Fruit fly (Drosophila melanogaster) whole organism, embryonic: Measurements from ENCODE around the gene CG4658.

Experiments
- Bdp1 ChIP-seq: fragments of 200-800 bp; sonication (Bioruptor generic); optimal IDR thresholded peaks from 3 replicates; lab custom pipeline; 2016; ENCODE audit warnings: missing biosample characterization, missing genetic modification characterization
- CG10209 ChIP-seq: fragments of 200-800 bp; sonication (Bioruptor generic); optimal IDR thresholded peaks from 3 replicates; lab custom pipeline; 2017; ENCODE audit warnings: missing biosample characterization, mild to moderate bottlenecking, missing genetic modification characterization, missing genetic modification reagents
- CG10979 ChIP-seq: fragments of 200-800 bp; sonication (Bioruptor generic); optimal IDR thresholded peaks from 2 replicates; lab custom pipeline; 2018; ENCODE audit warnings: missing biosample characterization, mild to moderate bottlenecking, missing genetic modification characterization, moderate library complexity
- CG11560 ChIP-seq: fragments of 200-800 bp; sonication (Bioruptor generic); IDR thresholded peaks from 3 replicates; pipeline ENCODE4 v1.3.6; 2022; ENCODE audit warnings: missing biosample characterization, missing genetic modification characterization
- CG14965 ChIP-seq: fragments of 200-800 bp; sonication (Bioruptor generic); optimal IDR thresholded peaks from 2 replicates; lab custom pipeline; 2016; ENCODE audit warnings: missing biosample characterization, missing genetic modification characterization, borderline replicate concordance
- CG15479 ChIP-seq: fragments of 200-800 bp; sonication (Bioruptor generic); optimal IDR thresholded peaks from 3 replicates; lab custom pipeline; 2019; ENCODE audit warnings: missing biosample characterization, mild to moderate bottlenecking, missing genetic modification characterization, moderate library complexity
- CG15696 ChIP-seq: fragments of 200-800 bp; sonication (Bioruptor generic); optimal IDR thresholded peaks from 2 replicates; lab custom pipeline; 2019; ENCODE audit warnings: missing biosample characterization, mild to moderate bottlenecking, missing genetic modification characterization, moderate library complexity
- CG16815 ChIP-seq: fragments of 200-800 bp; sonication (Bioruptor generic); optimal IDR thresholded peaks from 3 replicates; lab custom pipeline; 2017; ENCODE audit warnings: missing biosample characterization, mild to moderate bottlenecking, missing genetic modification characterization
- CG17186 ChIP-seq: fragments of 200-800 bp; sonication (Bioruptor generic); optimal IDR thresholded peaks from 3 replicates; lab custom pipeline; 2017; ENCODE audit warnings: missing biosample characterization, missing genetic modification reagents, missing genetic modification characterization
- CG18011 ChIP-seq: fragments of 200-800 bp; sonication (Bioruptor generic); optimal IDR thresholded peaks from 2 replicates; lab custom pipeline; 2017; ENCODE audit warnings: missing biosample characterization, missing genetic modification characterization, mild to moderate bottlenecking, moderate library complexity, missing genotype
- CG1832 ChIP-seq: fragments of 200-800 bp; sonication (Bioruptor generic); optimal IDR thresholded peaks from 2 replicates; lab custom pipeline; 2017; ENCODE audit warnings: missing biosample characterization, mild to moderate bottlenecking, missing genetic modification characterization, inconsistent platforms
- CG3838 ChIP-seq: fragments of 200-800 bp; sonication (Bioruptor generic); optimal IDR thresholded peaks from 3 replicates; lab custom pipeline; 2016; ENCODE audit warnings: missing biosample characterization, missing genetic modification characterization
- CG3847 ChIP-seq: fragments of 200-800 bp; sonication (Bioruptor generic); IDR thresholded peaks from 2 replicates; pipeline ENCODE4 v1.3.6; 2022; ENCODE audit warnings: missing biosample characterization, missing genetic modification characterization
- CG4282 ChIP-seq: fragments of 200-800 bp; sonication (Bioruptor generic); optimal IDR thresholded peaks from 2 replicates; lab custom pipeline; 2016; ENCODE audit warnings: missing biosample characterization, missing genetic modification characterization
- CG5245 ChIP-seq: fragments of 200-800 bp; sonication (Bioruptor generic); optimal IDR thresholded peaks from 3 replicates; lab custom pipeline; 2016; ENCODE audit warnings: missing biosample characterization, missing genetic modification characterization
- CG7556 ChIP-seq: fragments of 200-800 bp; sonication (Bioruptor generic); optimal IDR thresholded peaks from 2 replicates; lab custom pipeline; 2017; ENCODE audit warnings: missing biosample characterization, mild to moderate bottlenecking, missing genetic modification characterization
- CG8388 ChIP-seq: fragments of 200-800 bp; sonication (Bioruptor generic); optimal IDR thresholded peaks from 2 replicates; lab custom pipeline; 2019; ENCODE audit warnings: missing biosample characterization, mild to moderate bottlenecking, missing genetic modification characterization, moderate library complexity
- CG9437 ChIP-seq: fragments of 200-800 bp; sonication (Bioruptor generic); optimal IDR thresholded peaks from 2 replicates; lab custom pipeline; 2018; ENCODE audit warnings: missing biosample characterization, mild to moderate bottlenecking, missing genetic modification characterization
- CG9876 ChIP-seq: fragments of 200-800 bp; sonication (Bioruptor generic); optimal IDR thresholded peaks from 2 replicates; lab custom pipeline; 2016; ENCODE audit warnings: missing biosample characterization, missing genetic modification characterization
- CG9932 ChIP-seq: fragments of 200-800 bp; sonication (Bioruptor generic); IDR thresholded peaks from 2 replicates; pipeline ENCODE4 v1.3.6; 2022; ENCODE audit warnings: missing biosample characterization, missing genetic modification characterization
- CHES-1-like ChIP-seq: fragments of 200-800 bp; sonication (Bioruptor generic); optimal IDR thresholded peaks from 2 replicates; lab custom pipeline; 2016; ENCODE audit warnings: missing biosample characterization, missing genetic modification characterization
- Dref ChIP-seq: fragments of 200-800 bp; sonication (Bioruptor generic); IDR thresholded peaks from 2 replicates; pipeline ENCODE4 v1.3.6; 2022; ENCODE audit warnings: missing biosample characterization, missing genetic modification characterization
- E2f1 ChIP-seq: fragments of 200-800 bp; sonication (Bioruptor generic); IDR thresholded peaks from 2 replicates; pipeline ENCODE4 v1.3.6; 2022; ENCODE audit warnings: missing biosample characterization, missing genetic modification characterization
- ERR ChIP-seq: fragments of 200-800 bp; sonication (Bioruptor generic); optimal IDR thresholded peaks from 2 replicates; lab custom pipeline; 2016; ENCODE audit warnings: missing biosample characterization, missing genetic modification characterization
- Hr78 ChIP-seq, 2 experiments: fragments of 200-800 bp in 1 of 2; fragments of >200 bp in 1 of 2; sonication (Bioruptor generic) in 1 of 2; optimal IDR thresholded peaks; 2 replicates each; lab custom pipeline; 2017 to 2019; ENCODE audit warnings: missing biosample characterization in 2 of 2, missing genetic modification characterization in 2 of 2, mild to moderate bottlenecking in 1 of 2, moderate library complexity in 1 of 2
- Lim3 ChIP-seq: fragments of 200-800 bp; sonication (Bioruptor generic); IDR thresholded peaks from 2 replicates; pipeline ENCODE4 v1.3.6; 2022; ENCODE audit warnings: missing biosample characterization, missing genetic modification characterization
- Nf-YB ChIP-seq: fragments of 200-800 bp; sonication (Bioruptor generic); optimal IDR thresholded peaks from 3 replicates; lab custom pipeline; 2019; ENCODE audit warnings: missing biosample characterization, mild to moderate bottlenecking, missing genetic modification characterization, moderate library complexity
- Ravus ChIP-seq: fragments of 200-800 bp; sonication (Bioruptor generic); IDR thresholded peaks from 2 replicates; pipeline ENCODE4 v1.3.6; 2022; ENCODE audit warnings: missing biosample characterization, missing genetic modification characterization
- Scr ChIP-seq: fragments of 200-800 bp; sonication (Bioruptor generic); IDR thresholded peaks from 2 replicates; pipeline ENCODE4 v1.3.6; 2022; ENCODE audit warnings: missing biosample characterization, missing genetic modification characterization; ENCODE audit not compliant: partially characterized antibody
- Six4 ChIP-seq: fragments of 200-800 bp; sonication (Bioruptor generic); optimal IDR thresholded peaks from 2 replicates; lab custom pipeline; 2016; ENCODE audit warnings: missing biosample characterization, missing genetic modification characterization
- Sry-δ ChIP-seq: fragments of 200-800 bp; sonication (Bioruptor generic); optimal IDR thresholded peaks from 2 replicates; lab custom pipeline; 2016; ENCODE audit warnings: missing biosample characterization, missing genetic modification characterization
- Ssrp ChIP-seq: fragments of 200-800 bp; sonication (Bioruptor generic); optimal IDR thresholded peaks from 2 replicates; lab custom pipeline; 2018; ENCODE audit warnings: missing biosample characterization, mild to moderate bottlenecking, missing genetic modification characterization, moderate library complexity
- ac ChIP-seq: fragments of 200-800 bp; sonication (Bioruptor generic); optimal IDR thresholded peaks from 3 replicates; lab custom pipeline; 2017; ENCODE audit warnings: missing biosample characterization, mild to moderate bottlenecking, missing genetic modification characterization
- cato ChIP-seq: fragments of 200-800 bp; sonication (Bioruptor generic); optimal IDR thresholded peaks from 2 replicates; lab custom pipeline; 2016; ENCODE audit warnings: missing biosample characterization, missing genetic modification characterization, borderline replicate concordance
- chinmo ChIP-seq: fragments of 200-800 bp; sonication (Bioruptor generic); IDR thresholded peaks from 4 replicates; pipeline ENCODE4 v1.3.6; 2022; ENCODE audit warnings: missing biosample characterization, missing genetic modification characterization; ENCODE audit not compliant: partially characterized antibody
- crc ChIP-seq: fragments of 200-800 bp; sonication (Bioruptor generic); optimal IDR thresholded peaks from 2 replicates; lab custom pipeline; 2016; ENCODE audit warnings: missing biosample characterization, missing genetic modification characterization
- ewg ChIP-seq: fragments of 200-800 bp; sonication (Bioruptor generic); optimal IDR thresholded peaks from 3 replicates; lab custom pipeline; 2017; ENCODE audit warnings: mild to moderate bottlenecking, missing biosample characterization, missing genetic modification reagents, missing genetic modification characterization
- eyg ChIP-seq: fragments of 200-800 bp; sonication (Bioruptor generic); optimal IDR thresholded peaks from 3 replicates; lab custom pipeline; 2016; ENCODE audit warnings: missing biosample characterization, missing genetic modification characterization
- fd64A ChIP-seq: fragments of 200-800 bp; sonication (Bioruptor generic); optimal IDR thresholded peaks from 3 replicates; lab custom pipeline; 2018; ENCODE audit warnings: missing biosample characterization, mild to moderate bottlenecking, missing genetic modification characterization
- ham ChIP-seq: fragments of 200-800 bp; sonication (Bioruptor generic); IDR thresholded peaks from 2 replicates; pipeline ENCODE4 v1.3.6; 2022; ENCODE audit warnings: missing biosample characterization, missing genetic modification characterization
- lola ChIP-seq, 3 experiments: fragments of >200 bp in 2 of 3; fragments of 200-800 bp in 1 of 3; sonication (Bioruptor generic) in 1 of 3; optimal IDR thresholded peaks; 2 replicates each; lab custom pipeline; 2017 to 2019; ENCODE audit warnings: missing biosample characterization in 3 of 3, missing genetic modification characterization in 3 of 3, mild to moderate bottlenecking in 1 of 3, moderate library complexity in 1 of 3
- nerfin-1 ChIP-seq: fragments of 200-800 bp; sonication (Bioruptor generic); optimal IDR thresholded peaks from 3 replicates; lab custom pipeline; 2019; ENCODE audit warnings: missing biosample characterization, mild to moderate bottlenecking, missing genetic modification characterization, moderate library complexity
- onecut ChIP-seq: fragments of 200-800 bp; sonication (Bioruptor generic); IDR thresholded peaks from 2 replicates; pipeline ENCODE4 v1.3.6; 2022; ENCODE audit warnings: missing biosample characterization, missing genetic modification characterization
- otp ChIP-seq: fragments of 200-800 bp; sonication (Bioruptor generic); IDR thresholded peaks from 3 replicates; pipeline ENCODE4, ENCODE4 v1.3.6; 2022; ENCODE audit warnings: missing biosample characterization, missing genetic modification characterization
- psq ChIP-seq: fragments of 200-800 bp; sonication (Bioruptor generic); optimal IDR thresholded peaks from 2 replicates; lab custom pipeline; 2017; ENCODE audit warnings: missing biosample characterization, missing genetic modification characterization
- pum ChIP-seq: fragments of 200-800 bp; sonication (Bioruptor generic); optimal IDR thresholded peaks from 2 replicates; lab custom pipeline; 2016; ENCODE audit warnings: missing biosample characterization, missing genetic modification characterization
- sd ChIP-seq: fragments of 200-800 bp; sonication (Bioruptor generic); optimal IDR thresholded peaks from 3 replicates; lab custom pipeline; 2018; ENCODE audit warnings: missing biosample characterization, mild to moderate bottlenecking, missing genetic modification characterization, moderate library complexity
- seq ChIP-seq: fragments of 200-800 bp; sonication (Bioruptor generic); IDR thresholded peaks from 2 replicates; pipeline ENCODE4 v1.3.6; 2022; ENCODE audit warnings: missing biosample characterization, missing genetic modification characterization
- stwl ChIP-seq: fragments of 200-800 bp; sonication (Bioruptor generic); optimal IDR thresholded peaks from 3 replicates; lab custom pipeline; 2018; ENCODE audit warnings: missing biosample characterization, mild to moderate bottlenecking, missing genetic modification characterization, moderate library complexity
- tap ChIP-seq: fragments of 200-800 bp; optimal IDR thresholded peaks from 3 replicates; lab custom pipeline; 2019; ENCODE audit warnings: missing biosample characterization, mild to moderate bottlenecking, missing genetic modification characterization, moderate library complexity
- vnd ChIP-seq: fragments of 200-800 bp; sonication (Bioruptor generic); IDR thresholded peaks from 3 replicates; pipeline ENCODE4 v1.3.6; 2022; ENCODE audit warnings: missing biosample characterization, missing genetic modification characterization; ENCODE audit not compliant: partially characterized antibody

Gene CG4658

DNA sequence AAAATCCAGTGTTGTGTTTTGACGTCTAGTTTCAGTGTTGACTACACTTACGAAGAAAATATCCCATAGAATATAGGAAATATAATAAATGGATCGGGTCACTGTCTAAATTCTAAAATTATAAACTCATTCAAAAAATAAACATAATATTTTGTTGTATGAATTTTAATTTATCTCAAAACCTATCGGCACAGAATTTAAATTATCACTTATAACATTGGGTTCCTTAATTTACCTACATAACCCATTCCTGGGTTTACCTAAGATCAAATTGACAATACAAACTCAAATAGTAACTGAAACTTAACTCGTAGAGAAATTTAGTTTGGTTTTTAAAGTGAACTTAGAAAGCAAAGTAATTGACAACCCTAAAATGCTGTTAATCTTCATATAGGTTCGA, 39.6 kb downstream of the CG4658 start (continued):
- no peak for TF ChIP-seq eyg (GFP tag; lab: Kevin White, UChicago)
- peak; percentile 45 for TF ChIP-seq CG7556 (GFP tag; lab: Kevin White, UChicago)
- TF ChIP-seq pum (GFP tag; lab: Kevin White, UChicago) = peak; percentile 30
- TF ChIP-seq Nf-YB = no peak
- no peak for TF ChIP-seq otp (GFP tag; lab: Robert Waterston, UW)
- peak in 1 of 3 experiments; percentile 55 for TF ChIP-seq lola (GFP tag; optimal IDR thresholded peaks at IDR 0.05; lab: Kevin White, UChicago)
- no peak for TF ChIP-seq CG1832 (GFP tag; lab: Kevin White, UChicago)
- peak; percentile 26 for TF ChIP-seq nerfin-1 (tag; lab: Kevin White, UChicago)
- no peak for TF ChIP-seq onecut (GFP tag; lab: Robert Waterston, UW)
- TF ChIP-seq sd (tag; lab: Kevin White, UChicago) = no peak
- no peak for TF ChIP-seq CHES-1-like
- no peak for TF ChIP-seq cato (GFP tag; lab: Kevin White, UChicago)
- no peak for TF ChIP-seq Ravus (GFP tag; lab: Robert Waterston, UW)
- no peak for TF ChIP-seq seq (GFP tag; lab: Robert Waterston, UW)
- no peak for TF ChIP-seq Bdp1 (GFP tag; lab: Kevin White, UChicago)
- TF ChIP-seq chinmo (GFP tag; lab: Robert Waterston, UW) = no peak
- TF ChIP-seq vnd (GFP tag; lab: Robert Waterston, UW) = no peak
- no peak for TF ChIP-seq CG15479 (GFP tag; lab: Kevin White, UChicago)
- no peak for TF ChIP-seq CG3838 (GFP tag; lab: Kevin White, UChicago)
- TF ChIP-seq CG5245 (GFP tag; lab: Kevin White, UChicago) = no peak
- TF ChIP-seq Lim3 (GFP tag; lab: Robert Waterston, UW) = no peak
- TF ChIP-seq CG10209 = peak; percentile 6
- TF ChIP-seq ac (GFP tag; lab: Kevin White, UChicago) = no peak
- no peak for TF ChIP-seq CG4282
- no peak for TF ChIP-seq Dref
- TF ChIP-seq CG16815 (GFP tag; lab: Kevin White, UChicago) = peak; percentile 40
- peak; percentile 13 for TF ChIP-seq Sry-δ (GFP tag; lab: Kevin White, UChicago)
- TF ChIP-seq Hr78 (GFP tag; optimal IDR thresholded peaks at IDR 0.05; lab: Kevin White, UChicago) = no peak
- TF ChIP-seq Six4 (GFP tag; lab: Kevin White, UChicago) = no peak
- TF ChIP-seq E2f1 = no peak
- peak; percentile 22 for TF ChIP-seq CG8388 (GFP tag; lab: Kevin White, UChicago)
- TF ChIP-seq CG3847 = no peak
- TF ChIP-seq CG18011 (GFP tag; lab: Kevin White, UChicago) = no peak
- TF ChIP-seq tap (tag; lab: Kevin White, UChicago) = no peak
- peak; percentile 46 for TF ChIP-seq CG10979 (tag; lab: Kevin White, UChicago)
- TF ChIP-seq CG14965 (GFP tag; lab: Kevin White, UChicago) = no peak
- TF ChIP-seq crc (GFP tag; lab: Kevin White, UChicago) = no peak
- TF ChIP-seq psq (GFP tag; lab: Kevin White, UChicago) = no peak
- no peak for TF ChIP-seq CG11560 (tag; lab: Robert Waterston, UW)
- no peak for TF ChIP-seq ewg (GFP tag; lab: Kevin White, UChicago)
- peak; percentile 41 for TF ChIP-seq CG15696 (tag; lab: Kevin White, UChicago)
- no peak for TF ChIP-seq CG9932 (GFP tag; lab: Robert Waterston, UW)
- TF ChIP-seq Ssrp (tag; lab: Kevin White, UChicago) = peak; percentile 46
- TF ChIP-seq Scr (GFP tag; lab: Robert Waterston, UW) = no peak
- no peak for TF ChIP-seq fd64A (GFP tag; lab: Kevin White, UChicago)
- TF ChIP-seq CG9437 = peak; percentile 20
- TF ChIP-seq CG17186 (GFP tag; lab: Kevin White, UChicago) = no peak
- TF ChIP-seq ham (GFP tag; lab: Robert Waterston, UW) = no peak
- no peak for TF ChIP-seq ERR (GFP tag; lab: Kevin White, UChicago)
- no peak for TF ChIP-seq CG9876 (GFP tag; lab: Kevin White, UChicago)
- peak; percentile 74 for TF ChIP-seq stwl (tag; lab: Kevin White, UChicago)
